Fruit fly (Drosophila melanogaster): ENCODE measurements around the gene Hacd1.

The Hacd1 gene

DNA sequence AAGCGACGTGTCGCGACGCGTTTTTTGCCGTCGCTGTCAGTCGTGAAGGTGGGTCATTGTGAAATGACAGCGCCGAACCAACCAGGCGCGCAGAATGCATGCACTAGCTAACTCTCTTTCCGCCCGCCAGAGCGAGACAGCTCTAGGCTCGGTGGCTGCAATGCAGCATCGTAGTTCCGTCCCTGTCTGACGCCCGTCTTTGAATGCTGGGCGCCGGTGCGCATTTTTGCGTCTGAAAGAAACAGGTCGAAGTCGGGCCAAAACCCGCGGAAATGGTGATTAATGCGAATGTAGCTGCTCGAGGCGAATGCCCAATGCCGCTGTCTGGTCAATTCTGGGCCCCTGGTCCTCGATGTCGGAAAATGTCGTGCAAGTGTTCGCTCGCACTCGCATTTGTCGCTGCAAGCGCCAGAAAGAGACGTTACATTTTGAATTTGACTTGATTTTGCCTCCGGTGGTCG is 5.3 kb upstream of the Hacd1 start (continued):
- TF ChIP-seq OdsH (GFP tag; optimal IDR thresholded peaks at IDR 0.05) = peak; percentile 24
- TF ChIP-seq Hr4 (GFP tag; optimal IDR thresholded peaks at IDR 0.05) = peak; percentile 80
- no peak for TF ChIP-seq CG10631 (GFP tag; optimal IDR thresholded peaks at IDR 0.05)
- TF ChIP-seq Sox14 (GFP tag; optimal IDR thresholded peaks at IDR 0.05) = peak; percentile 80
- no peak for TF ChIP-seq CG11762 (GFP tag; optimal IDR thresholded peaks at IDR 0.05; ENCODE audit: insufficient read depth)
- TF ChIP-seq Ets21C (GFP tag; optimal IDR thresholded peaks at IDR 0.05) = peak; percentile 18
- peak; percentile 27 for TF ChIP-seq fd59A (GFP tag; optimal IDR thresholded peaks at IDR 0.05)
- no peak for TF ChIP-seq CG15336 (GFP tag; IDR thresholded peaks at IDR 0.05)
- peak; percentile 57 for TF ChIP-seq Met (GFP tag; optimal IDR thresholded peaks at IDR 0.05)
- TF ChIP-seq CG8119 (GFP tag; IDR thresholded peaks at IDR 0.05) = no peak
- TF ChIP-seq Eip93F (GFP tag; optimal IDR thresholded peaks at IDR 0.05) = no peak
- peak; percentile 56 for TF ChIP-seq CG7368 (GFP tag; optimal IDR thresholded peaks at IDR 0.05)
- TF ChIP-seq Blimp-1 (GFP tag; optimal IDR thresholded peaks at IDR 0.05) = peak; percentile 53
- peak; percentile 66 for TF ChIP-seq CG10669 (GFP tag; optimal IDR thresholded peaks at IDR 0.05)
- TF ChIP-seq CG4318 (GFP tag; optimal IDR thresholded peaks at IDR 0.05) = no peak
- peak; percentile 49 for TF ChIP-seq lz (GFP tag; optimal IDR thresholded peaks at IDR 0.05)
- peak; percentile 43 for TF ChIP-seq achi (GFP tag; optimal IDR thresholded peaks at IDR 0.05)
- peak; percentile 76 for TF ChIP-seq topi (GFP tag; optimal IDR thresholded peaks at IDR 0.05)
- peak; percentile 66 for TF ChIP-seq CG3032 (tag; optimal IDR thresholded peaks at IDR 0.05)

DNA sequence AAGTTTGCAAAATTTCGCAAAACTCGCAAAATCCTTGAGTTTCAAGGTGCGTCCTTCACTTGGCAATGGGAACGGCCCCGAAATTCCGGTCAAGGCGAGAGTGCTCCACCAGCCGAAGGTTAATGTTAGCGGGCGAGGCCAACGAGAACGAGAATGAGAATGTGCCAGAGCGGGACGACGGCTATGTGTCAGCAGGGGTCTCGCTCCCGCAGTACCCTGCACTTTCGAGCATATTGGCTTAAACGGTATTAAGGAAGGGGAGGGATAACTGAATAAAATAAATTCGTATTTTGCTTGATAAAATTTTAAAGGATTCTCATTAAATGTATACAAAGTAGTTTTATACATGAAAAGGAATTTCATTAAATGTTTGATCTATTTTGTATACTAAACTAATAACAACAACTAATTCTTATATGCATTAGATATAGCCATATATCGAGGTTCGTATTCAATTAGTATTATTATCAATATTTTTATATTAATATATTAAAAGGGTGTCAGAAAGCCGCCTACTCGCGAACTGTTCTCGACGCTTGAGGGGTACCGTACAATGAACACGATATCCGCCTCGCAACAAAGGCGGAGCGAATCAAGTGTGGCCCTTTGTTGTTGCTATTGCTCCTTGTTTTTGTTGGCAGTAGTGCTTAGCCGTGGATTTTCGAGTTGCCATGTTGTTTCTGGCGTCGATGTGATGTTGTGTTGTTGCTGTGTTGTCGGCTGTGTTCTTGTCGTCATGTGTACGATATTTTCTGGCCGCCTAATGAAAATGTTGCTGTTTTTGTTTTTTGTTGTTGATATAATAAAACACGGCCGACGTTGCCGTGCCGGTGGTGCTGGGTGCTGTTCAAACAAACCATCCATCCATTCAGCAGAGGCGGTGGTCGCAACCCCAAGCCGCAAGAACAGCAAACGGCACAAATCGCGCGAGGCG is 4.6 kb upstream of the Hacd1 start:
- TF ChIP-seq CG9139 (GFP tag; optimal IDR thresholded peaks at IDR 0.05) = peak; percentile 87
- peak; percentile 85 for TF ChIP-seq CG6792 (GFP tag; optimal IDR thresholded peaks at IDR 0.05)
- no peak for TF ChIP-seq CG1621 (tag; optimal IDR thresholded peaks at IDR 0.05)
- peak; percentile 90 for TF ChIP-seq OdsH (GFP tag; optimal IDR thresholded peaks at IDR 0.05)
- TF ChIP-seq acj6 (GFP tag; optimal IDR thresholded peaks at IDR 0.05) = peak; percentile 88
- no peak for TF ChIP-seq CG6854 (GFP tag; optimal IDR thresholded peaks at IDR 0.05)
- peak; percentile 79 for TF ChIP-seq topi (GFP tag; optimal IDR thresholded peaks at IDR 0.05)
- TF ChIP-seq CG6808 (GFP tag; optimal IDR thresholded peaks at IDR 0.05) = peak; percentile 93
- peak; percentile 89 for TF ChIP-seq achi (GFP tag; optimal IDR thresholded peaks at IDR 0.05)
- peak; percentile 80 for TF ChIP-seq dsx (GFP tag; optimal IDR thresholded peaks at IDR 0.05; ENCODE audit: poor library complexity, severe bottlenecking)
- TF ChIP-seq CG34406 (GFP tag; optimal IDR thresholded peaks at IDR 0.05) = peak; percentile 91
- TF ChIP-seq Blimp-1 (GFP tag; optimal IDR thresholded peaks at IDR 0.05) = peak; percentile 97
- TF ChIP-seq CG4318 (GFP tag; optimal IDR thresholded peaks at IDR 0.05) = peak; percentile 86
- TF ChIP-seq Sox14 (GFP tag; optimal IDR thresholded peaks at IDR 0.05) = peak; percentile 59
- peak; percentile 91 to 96 for TF ChIP-seq ss (GFP tag; optimal IDR thresholded peaks at IDR 0.05)
- no peak for TF ChIP-seq vri (GFP tag; optimal IDR thresholded peaks at IDR 0.05)
- no peak for TF ChIP-seq CG11294 (GFP tag; IDR thresholded peaks at IDR 0.05)
- peak; percentile 95 for TF ChIP-seq Ets96B (tag; optimal IDR thresholded peaks at IDR 0.05)
- peak; percentile 72 for TF ChIP-seq Smox (GFP tag; optimal IDR thresholded peaks at IDR 0.05)
- peak; percentile 81 for TF ChIP-seq fd59A (GFP tag; optimal IDR thresholded peaks at IDR 0.05)
- TF ChIP-seq Hr39 (GFP tag; optimal IDR thresholded peaks at IDR 0.05) = peak; percentile 70
- TF ChIP-seq CG15336 (GFP tag; IDR thresholded peaks at IDR 0.05) = no peak
- no peak for TF ChIP-seq Hr38 (GFP tag; optimal IDR thresholded peaks at IDR 0.05)
- TF ChIP-seq CG11902 (GFP tag; optimal IDR thresholded peaks at IDR 0.05) = peak; percentile 87
- peak; percentile 98 for TF ChIP-seq svp (GFP tag)
- TF ChIP-seq CG10669 (GFP tag; optimal IDR thresholded peaks at IDR 0.05) = peak; percentile 86
- TF ChIP-seq CG6276 (GFP tag; optimal IDR thresholded peaks at IDR 0.05) = peak; percentile 83
- TF ChIP-seq spab (GFP tag; optimal IDR thresholded peaks at IDR 0.05) = peak; percentile 90
- TF ChIP-seq Hr4 (GFP tag; optimal IDR thresholded peaks at IDR 0.05) = peak; percentile 69
- peak; percentile 97 for TF ChIP-seq fkh (GFP tag; optimal IDR thresholded peaks at IDR 0.05)
- TF ChIP-seq lz (GFP tag; optimal IDR thresholded peaks at IDR 0.05) = peak; percentile 77
- no peak for TF ChIP-seq eg (GFP tag; IDR thresholded peaks at IDR 0.05)
- TF ChIP-seq Sox15 (GFP tag; optimal IDR thresholded peaks at IDR 0.05) = peak; percentile 78
- peak; percentile 74 for TF ChIP-seq Met (GFP tag; optimal IDR thresholded peaks at IDR 0.05)
- peak; percentile 93 for TF ChIP-seq CG10631 (GFP tag; optimal IDR thresholded peaks at IDR 0.05)
- peak; percentile 81 for TF ChIP-seq CG7368 (GFP tag; optimal IDR thresholded peaks at IDR 0.05)
- peak; percentile 84 for TF ChIP-seq CG11762 (GFP tag; optimal IDR thresholded peaks at IDR 0.05; ENCODE audit: insufficient read depth)
- peak; percentile 59 for TF ChIP-seq Ets21C (GFP tag; optimal IDR thresholded peaks at IDR 0.05)
- peak; percentile 75 for TF ChIP-seq CG31627 (GFP tag; optimal IDR thresholded peaks at IDR 0.05)
- TF ChIP-seq cyc (GFP tag; optimal IDR thresholded peaks at IDR 0.05) = peak; percentile 82
- TF ChIP-seq Lpt (GFP tag; optimal IDR thresholded peaks at IDR 0.05) = peak; percentile 76

All from whole organism, prepupa.